Worm (Caenorhabditis elegans): ENCODE data around the gene bud-31.

Gene bud-31

DNA sequence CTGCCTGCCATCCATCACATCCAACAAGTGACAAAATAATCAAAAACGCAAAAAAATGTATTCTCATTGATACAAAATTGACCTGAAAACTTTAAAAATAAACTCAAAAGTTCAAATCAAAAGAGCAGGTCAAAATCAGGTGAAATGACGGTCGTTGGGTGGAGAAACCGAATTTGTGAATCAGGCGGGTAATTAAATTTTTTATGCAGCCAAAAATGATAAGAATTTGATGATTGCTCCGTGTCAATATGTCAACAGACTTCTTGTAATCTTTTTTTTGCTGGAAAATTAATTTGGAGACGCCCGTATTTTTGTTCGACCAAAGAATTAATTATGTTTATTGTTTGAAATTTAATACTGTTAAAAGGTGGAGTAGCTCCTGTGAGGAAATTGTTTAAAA is 17.5 kb upstream of the bud-31 start, which contains the start of gene ncx-6 (continued):
- TF ChIP-seq nhr-77 (tag; optimal IDR thresholded peaks at IDR 0.05) (peak; percentile 60), aha-1 (tag) (no peak), nhr-10 (tag; optimal IDR thresholded peaks at IDR 0.05) (no peak), lin-13 (GFP tag; optimal IDR thresholded peaks at IDR 0.05) (no peak), ceh-32 (tag; optimal IDR thresholded peaks at IDR 0.05; ENCODE audit: poor library complexity) (no peak), spr-3 (GFP tag; optimal IDR thresholded peaks at IDR 0.05) (no peak), ztf-7 (tag; optimal IDR thresholded peaks at IDR 0.05) (no peak), pha-4 (GFP tag; IDR thresholded peaks at IDR 0.05) (no peak), pha-4 (tag; optimal IDR thresholded peaks at IDR 0.05) (no peak), php-3 (GFP tag; IDR thresholded peaks at IDR 0.05) (peak; percentile 73)

DNA sequence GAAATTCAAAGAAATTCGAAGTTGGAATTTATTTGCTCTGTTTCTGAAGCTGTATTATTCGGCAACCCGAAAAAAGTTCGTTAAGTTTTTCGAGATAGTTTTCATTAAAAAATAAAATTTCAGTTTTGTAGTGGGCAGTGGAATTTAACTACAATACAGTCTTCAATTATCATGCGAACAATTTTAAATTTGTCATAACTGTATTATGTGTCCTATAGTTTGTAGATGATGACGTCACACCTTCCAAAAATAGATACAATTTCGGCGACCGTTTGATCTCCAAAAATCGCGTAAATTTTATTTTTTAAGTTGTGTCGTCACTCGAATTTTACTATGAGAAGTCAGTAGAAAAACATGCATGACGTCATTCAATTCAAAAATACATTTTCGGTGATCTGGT is 16.9 kb upstream of the bud-31 start:
- no peak for TF ChIP-seq R02D3.7 (tag; optimal IDR thresholded peaks at IDR 0.05)
- TF ChIP-seq aha-1 (tag) = peak; percentile 84
- no peak for TF ChIP-seq zfp-3 (GFP tag; conservative IDR thresholded peaks at IDR 0.05)
- no peak for TF ChIP-seq ZK546.5 (tag; optimal IDR thresholded peaks at IDR 0.05)
- no peak for TF ChIP-seq daf-8 (GFP tag; IDR thresholded peaks at IDR 0.05)
- TF ChIP-seq nhr-42 (GFP tag; IDR thresholded peaks at IDR 0.05) = no peak
- TF ChIP-seq nhr-28 (tag; optimal IDR thresholded peaks at IDR 0.05) = peak; percentile 51
- no peak for TF ChIP-seq ceh-32 (tag; optimal IDR thresholded peaks at IDR 0.05; ENCODE audit: poor library complexity)
- TF ChIP-seq ama-1 (optimal IDR thresholded peaks at IDR 0.05) = no peak

DNA sequence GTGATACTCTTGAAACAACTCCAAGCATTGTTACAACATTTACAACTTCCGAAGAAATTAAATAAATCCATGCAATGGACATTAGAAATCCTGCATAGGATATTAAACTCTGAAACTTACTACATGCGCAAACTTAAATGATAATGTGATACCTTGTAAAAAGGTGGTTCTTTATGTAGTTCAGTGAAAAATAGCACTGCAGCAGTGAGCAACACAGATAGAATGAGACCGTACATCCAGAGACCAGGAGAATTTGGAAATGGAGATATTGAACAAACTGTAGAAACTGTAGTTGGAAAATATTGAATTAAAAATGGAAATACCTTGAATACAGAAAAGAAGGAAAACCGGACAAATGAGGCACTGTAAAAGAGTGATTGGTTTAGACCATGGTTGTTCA is 14.8 kb upstream of the bud-31 start:
- TF ChIP-seq snpc-4 (tag; optimal IDR thresholded peaks at IDR 0.05) (no peak), aha-1 (tag) (peak; percentile 93)

DNA sequence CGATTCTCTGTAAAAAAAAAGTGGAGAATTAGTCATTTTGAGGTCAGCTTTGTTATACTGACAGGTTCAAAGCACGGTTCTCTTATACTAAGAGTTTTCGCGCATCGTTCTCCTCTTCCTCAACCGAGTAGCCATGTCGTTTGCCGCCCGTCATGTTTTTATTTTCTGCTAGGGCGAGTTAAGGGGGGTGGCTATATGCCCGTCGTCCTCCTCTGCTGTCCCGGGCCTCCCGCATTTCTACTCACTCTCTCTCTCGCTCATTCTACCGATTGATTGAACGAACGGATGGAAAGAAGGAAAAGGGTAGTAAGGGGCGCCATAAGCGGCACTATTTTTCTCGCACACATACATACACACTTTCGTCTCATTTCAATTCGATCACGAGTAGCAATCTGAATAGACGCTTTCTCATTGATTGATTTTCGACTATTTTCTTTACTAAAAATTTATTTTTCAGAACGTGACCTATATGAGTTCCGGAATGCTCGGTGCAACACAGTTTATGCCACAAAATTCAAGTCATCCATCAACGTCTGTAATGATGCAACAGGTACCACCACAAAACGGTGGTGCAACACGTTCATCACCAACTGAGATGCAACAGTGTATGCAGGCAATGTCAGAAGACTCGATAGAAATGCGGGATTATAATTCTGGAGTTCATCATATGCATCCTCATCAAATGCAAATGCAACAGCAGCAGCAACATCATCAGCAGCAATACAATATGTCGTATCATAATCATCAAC is 9.0 kb upstream of the bud-31 start:
- TF ChIP-seq pha-4 (GFP tag; IDR thresholded peaks at IDR 0.05) (no peak), pha-4 (tag; optimal IDR thresholded peaks at IDR 0.05) (no peak), pqm-1 (tag; optimal IDR thresholded peaks at IDR 0.05) (no peak), aha-1 (tag) (peak; percentile 75), unc-62 (GFP tag; optimal IDR thresholded peaks at IDR 0.05 in 1 of 2) (peak in 1 of 2 experiments; percentile 75), unc-62 (tag; optimal IDR thresholded peaks at IDR 0.05) (no peak)

DNA sequence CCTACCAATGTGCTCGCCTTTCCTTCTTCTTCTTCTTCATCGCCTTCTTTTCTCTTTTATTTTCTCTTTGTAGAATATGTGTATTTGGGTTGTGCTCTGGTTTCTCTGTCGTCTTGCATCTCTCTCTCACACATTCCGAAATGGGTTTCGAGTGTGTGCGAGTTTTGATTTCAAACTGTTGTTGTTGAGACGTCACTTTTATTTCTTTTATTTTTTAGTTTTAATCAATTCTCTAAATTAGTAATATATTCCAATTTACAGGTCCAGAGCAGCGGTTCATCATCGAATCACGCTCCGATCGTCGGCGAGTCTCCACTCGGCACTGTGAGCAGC is 8.3 kb upstream of the bud-31 start:
- no peak for TF ChIP-seq dmd-9 (GFP tag; IDR thresholded peaks at IDR 0.05)
- TF ChIP-seq mes-2 (tag; optimal IDR thresholded peaks at IDR 0.05; ENCODE audit: poor library complexity, severe bottlenecking) = peak; percentile 34
- TF ChIP-seq arid-1 (GFP tag; conservative IDR thresholded peaks at IDR 0.05) = no peak
- peak in 1 of 2 experiments; percentile 62 for TF ChIP-seq unc-62 (GFP tag; optimal IDR thresholded peaks at IDR 0.05 in 1 of 2)
- TF ChIP-seq unc-62 (tag; optimal IDR thresholded peaks at IDR 0.05) = no peak
- TF ChIP-seq zip-2 (tag; optimal IDR thresholded peaks at IDR 0.05) = no peak
- no peak for TF ChIP-seq dve-1 (tag; optimal IDR thresholded peaks at IDR 0.05; ENCODE audit: insufficient read depth)
- no peak for TF ChIP-seq attf-4 (tag; optimal IDR thresholded peaks at IDR 0.05)
- no peak for TF ChIP-seq snpc-4 (tag; optimal IDR thresholded peaks at IDR 0.05)
- TF ChIP-seq hlh-30 (tag; optimal IDR thresholded peaks at IDR 0.05; ENCODE audit: insufficient read depth) = peak; percentile 14

DNA sequence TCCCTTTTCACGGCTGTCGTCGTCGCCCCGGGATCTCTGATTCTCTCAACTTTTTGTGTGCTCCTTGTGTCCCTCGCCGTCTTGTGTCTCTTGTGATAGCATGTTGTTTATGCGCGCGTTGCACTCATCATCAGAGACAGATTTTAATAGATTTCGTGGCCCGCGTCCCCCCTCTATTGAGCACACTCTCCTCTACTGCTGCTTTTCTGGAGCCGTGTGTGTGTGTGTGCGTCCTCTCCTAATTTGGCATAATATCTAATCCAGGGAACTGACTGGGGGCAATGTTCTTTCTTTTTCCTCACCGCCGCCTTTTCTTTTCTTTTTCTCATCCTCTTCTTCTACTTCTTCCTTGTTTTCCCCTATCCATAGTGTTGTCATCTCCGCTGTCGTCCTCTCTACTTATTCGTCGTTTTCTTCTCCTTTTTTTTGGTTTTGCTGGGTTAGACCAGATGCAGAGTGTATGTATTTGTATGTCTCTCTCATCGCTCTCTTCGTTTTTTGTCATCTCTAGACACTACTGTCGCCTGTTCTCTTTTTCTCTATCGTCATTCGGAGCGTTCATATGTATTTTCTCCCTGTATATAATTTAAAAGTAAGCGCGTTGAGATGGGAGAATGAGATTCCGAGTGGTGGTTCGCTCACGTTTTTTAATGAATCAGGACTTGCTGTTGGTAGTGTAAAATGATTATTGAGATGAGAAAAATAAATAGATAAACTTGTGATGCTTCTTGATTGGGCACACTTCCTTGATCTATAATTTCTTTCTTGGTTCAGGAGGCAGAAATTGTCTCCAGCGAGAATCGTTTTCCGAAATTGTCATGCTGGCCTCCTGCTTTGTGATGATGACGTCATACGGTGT is 7.7 kb upstream of the bud-31 start:
- no peak for TF ChIP-seq gei-8 (GFP tag; optimal IDR thresholded peaks at IDR 0.05)
- no peak for TF ChIP-seq Y48G9A.11 (GFP tag; IDR thresholded peaks at IDR 0.05)
- TF ChIP-seq mes-2 (tag; optimal IDR thresholded peaks at IDR 0.05; ENCODE audit: poor library complexity, severe bottlenecking) = no peak
- TF ChIP-seq fkh-10 (GFP tag; optimal IDR thresholded peaks at IDR 0.05) = peak; percentile 16
- no peak for TF ChIP-seq mdt-29 (GFP tag; IDR thresholded peaks at IDR 0.05)
- TF ChIP-seq snpc-1.2 (GFP tag; IDR thresholded peaks at IDR 0.05) = no peak
- peak; percentile 73 for TF ChIP-seq rbr-2 (tag; optimal IDR thresholded peaks at IDR 0.05)
- no peak for TF ChIP-seq mxl-2 (GFP tag; conservative IDR thresholded peaks at IDR 0.05)
- peak; percentile 54 for TF ChIP-seq nhr-28 (tag; optimal IDR thresholded peaks at IDR 0.05)
- no peak for TF ChIP-seq dpl-1 (GFP tag; optimal IDR thresholded peaks at IDR 0.05)
- no peak for TF ChIP-seq ces-1 (GFP tag; optimal IDR thresholded peaks at IDR 0.05)
- TF ChIP-seq spr-1 (tag; optimal IDR thresholded peaks at IDR 0.05) = peak; percentile 18
- no peak for TF ChIP-seq Y5F2A.4 (GFP tag; optimal IDR thresholded peaks at IDR 0.05)
- no peak for TF ChIP-seq daf-16 (GFP tag; optimal IDR thresholded peaks at IDR 0.05)
- peak; percentile 11 for TF ChIP-seq daf-16 (tag; optimal IDR thresholded peaks at IDR 0.05)
- no peak for TF ChIP-seq nhr-42 (GFP tag; IDR thresholded peaks at IDR 0.05)
